Worm (Caenorhabditis elegans) whole organism, L4 larva: Measurements from ENCODE around the gene fbxa-50.
"Not testable (repeated sequence)": the region's sequence is repeated elsewhere in the genome, so short reads cannot be mapped to it uniquely, and the experiment has no call there.

ENCODE experiments used
- T20F7.1 ChIP-seq: fragments of 200-800 bp; sonication (Bioruptor generic); optimal IDR thresholded peaks from 2 replicates; lab custom pipeline; 2018; ENCODE audit warnings: mild to moderate bottlenecking, missing genetic modification characterization, missing compliant biosample characterization
- ceh-44 ChIP-seq: fragments of 200-800 bp; sonication (Bioruptor generic); IDR thresholded peaks from 2 replicates; pipeline ENCODE4 v1.3.6; 2022; ENCODE audit warnings: missing genetic modification reagents, missing genetic modification characterization, missing compliant biosample characterization
- ceh-82 ChIP-seq: sonication (generic microtip); optimal IDR thresholded peaks from 2 replicates; lab custom pipeline; 2017; ENCODE audit warnings: missing biosample characterization, missing genetic modification characterization
- daf-16 ChIP-seq, 3 experiments: sonication (generic microtip); optimal IDR thresholded peaks; 2 replicates each; lab custom pipeline; 2016 to 2017; ENCODE audit warnings: missing genetic modification characterization in 3 of 3, missing genetic modification reagents in 3 of 3, mild to moderate bottlenecking in 2 of 3, missing compliant biosample characterization in 2 of 3, missing biosample characterization in 1 of 3, moderate library complexity in 1 of 3
- daf-8 ChIP-seq: fragments of 200-800 bp; sonication (Bioruptor generic); IDR thresholded peaks from 2 replicates; pipeline ENCODE4 v1.3.6; 2022; ENCODE audit warnings: missing genetic modification characterization, missing compliant biosample characterization
- dmd-6 ChIP-seq: fragments of 200-800 bp; sonication (Bioruptor generic); IDR thresholded peaks from 2 replicates; pipeline ENCODE4 v1.3.6; 2022; ENCODE audit warnings: missing genetic modification reagents, missing genetic modification characterization, missing compliant biosample characterization
- dmd-8 ChIP-seq: fragments of 200-800 bp; sonication (Bioruptor generic); IDR thresholded peaks from 2 replicates; pipeline ENCODE4 v1.3.6; 2022; ENCODE audit warnings: missing genetic modification characterization, missing compliant biosample characterization
- duxl-1 ChIP-seq: sonication (generic microtip); optimal IDR thresholded peaks from 2 replicates; lab custom pipeline; 2016; ENCODE audit warnings: mild to moderate bottlenecking, missing genetic modification characterization, moderate library complexity, missing compliant biosample characterization; ENCODE audit not compliant: poor library complexity
- dve-1 ChIP-seq: sonication (generic microtip); optimal IDR thresholded peaks from 2 replicates; lab custom pipeline; 2017; ENCODE audit warnings: antibody characterized with exemption, mild to moderate bottlenecking, missing genetic modification characterization, missing compliant biosample characterization; ENCODE audit not compliant: insufficient read depth
- fkh-10 ChIP-seq: fragments of 150-350 bp; optimal IDR thresholded peaks from 2 replicates; lab custom pipeline; 2014; ENCODE audit warnings: missing biosample characterization, missing genetic modification reagents, missing genetic modification characterization
- hif-1 ChIP-seq, 2 experiments: sonication (generic microtip); optimal IDR thresholded peaks; 2 replicates each; lab custom pipeline; 2016 to 2017; ENCODE audit warnings: missing compliant biosample characterization in 2 of 2, missing genetic modification characterization in 2 of 2, missing genetic modification reagents in 2 of 2, missing genotype in 2 of 2, mild to moderate bottlenecking in 1 of 2
- hlh-11 ChIP-seq: fragments of 200-800 bp; sonication (Bioruptor generic); optimal IDR thresholded peaks from 2 replicates; lab custom pipeline; 2018; ENCODE audit warnings: mild to moderate bottlenecking, missing genetic modification characterization, missing compliant biosample characterization
- hlh-30 ChIP-seq: sonication (generic microtip); optimal IDR thresholded peaks from 2 replicates; lab custom pipeline; 2017; ENCODE audit warnings: antibody characterized with exemption, mild to moderate bottlenecking, missing genetic modification characterization, missing compliant biosample characterization; ENCODE audit not compliant: insufficient read depth
- hmg-1.1 ChIP-seq: fragments of 200-800 bp; sonication (Bioruptor generic); IDR thresholded peaks from 2 replicates; pipeline ENCODE4 v1.3.6; 2022; ENCODE audit warnings: missing genetic modification reagents, missing genetic modification characterization, missing compliant biosample characterization
- lin-1 ChIP-seq: fragments of 200-800 bp; sonication (Bioruptor generic); IDR thresholded peaks from 2 replicates; pipeline ENCODE4 v1.3.6; 2022; ENCODE audit warnings: missing genetic modification reagents, missing genetic modification characterization, missing compliant biosample characterization
- lin-15B ChIP-seq: fragments of 150-350 bp; sonication (generic microtip); optimal IDR thresholded peaks from 3 replicates; lab custom pipeline; 2014; ENCODE audit warnings: missing biosample characterization, missing genetic modification characterization
- lin-29 ChIP-seq: fragments of 200-800 bp; sonication (Bioruptor generic); IDR thresholded peaks from 2 replicates; pipeline ENCODE4 v1.3.6; 2022; ENCODE audit warnings: missing genetic modification reagents, missing genetic modification characterization, missing compliant biosample characterization
- lsy-2 ChIP-seq, 2 experiments: fragments of 150-350 bp in 1 of 2; sonication (generic microtip) in 1 of 2; optimal IDR thresholded peaks; 2 replicates each; lab custom pipeline; 2014 to 2017; ENCODE audit warnings: missing biosample characterization in 2 of 2, missing genetic modification characterization in 2 of 2
- madf-9 ChIP-seq: fragments of 200-800 bp; sonication (Bioruptor generic); conservative IDR thresholded peaks from 2 replicates; pipeline ENCODE4 v1.3.6; 2022; ENCODE audit warnings: missing genetic modification reagents, missing genetic modification characterization, missing compliant biosample characterization
- mdl-1 ChIP-seq, 2 experiments: fragments of 150-350 bp in 1 of 2; sonication (generic microtip) in 1 of 2; optimal IDR thresholded peaks; 2 replicates each; lab custom pipeline; 2014 to 2017; ENCODE audit warnings: missing biosample characterization in 2 of 2, missing genetic modification characterization in 2 of 2
- mdt-29 ChIP-seq: fragments of 200-800 bp; sonication (Bioruptor generic); IDR thresholded peaks from 2 replicates; pipeline ENCODE4 v1.3.6; 2022; ENCODE audit warnings: missing genetic modification reagents, missing genetic modification characterization, missing compliant biosample characterization
- mes-2 ChIP-seq: sonication (generic microtip); optimal IDR thresholded peaks from 2 replicates; lab custom pipeline; 2016; ENCODE audit warnings: missing genotype, mild to moderate bottlenecking, missing genetic modification characterization, missing compliant biosample characterization; ENCODE audit not compliant: poor library complexity, severe bottlenecking
- nhr-28 ChIP-seq: fragments of 150-350 bp; optimal IDR thresholded peaks from 2 replicates; lab custom pipeline; 2014; ENCODE audit warnings: missing biosample characterization, missing genetic modification characterization
- nhr-48 ChIP-seq: sonication (generic microtip); optimal IDR thresholded peaks from 2 replicates; lab custom pipeline; 2016; ENCODE audit warnings: mild to moderate bottlenecking, missing genetic modification characterization, missing compliant biosample characterization
- nhr-6 ChIP-seq: fragments of 150-350 bp; optimal IDR thresholded peaks from 2 replicates; lab custom pipeline; 2014; ENCODE audit warnings: missing biosample characterization, missing genetic modification characterization
- nhr-77 ChIP-seq: fragments of 150-350 bp; optimal IDR thresholded peaks from 2 replicates; lab custom pipeline; 2014; ENCODE audit warnings: missing biosample characterization, missing genetic modification characterization
- pha-4 ChIP-seq, 2 experiments: fragments of 150-350 bp in 1 of 2; fragments of 200-800 bp in 1 of 2; sonication (Bioruptor generic) in 1 of 2; IDR thresholded peaks in 1 of 2; optimal IDR thresholded peaks in 1 of 2; 2 replicates each; pipeline versions ENCODE4 v1.3.6 to Lab custom; 2014 to 2022; ENCODE audit warnings: missing genetic modification characterization in 2 of 2, missing genetic modification reagents in 2 of 2, missing biosample characterization in 1 of 2, missing compliant biosample characterization in 1 of 2
- php-3 ChIP-seq: fragments of 200-800 bp; sonication (Bioruptor generic); IDR thresholded peaks from 2 replicates; pipeline ENCODE4 v1.3.6; 2022; ENCODE audit warnings: missing genetic modification reagents, missing genetic modification characterization, missing compliant biosample characterization
- pqm-1 ChIP-seq: sonication (generic microtip); optimal IDR thresholded peaks from 2 replicates; lab custom pipeline; 2017; ENCODE audit warnings: missing biosample characterization, missing genetic modification characterization
- snpc-1.2 ChIP-seq: fragments of 200-800 bp; sonication (Bioruptor generic); IDR thresholded peaks from 2 replicates; pipeline ENCODE4 v1.3.6; 2022; ENCODE audit warnings: missing genetic modification reagents, missing genetic modification characterization, missing compliant biosample characterization
- snpc-4 ChIP-seq: fragments of 150-350 bp; optimal IDR thresholded peaks from 2 replicates; lab custom pipeline; 2014; ENCODE audit warnings: missing biosample characterization, missing genetic modification characterization
- spr-1 ChIP-seq: sonication (generic microtip); optimal IDR thresholded peaks from 2 replicates; lab custom pipeline; 2016; ENCODE audit warnings: mild to moderate bottlenecking, missing genetic modification characterization, missing compliant biosample characterization
- spr-3 ChIP-seq: fragments of 200-800 bp; sonication (Bioruptor generic); optimal IDR thresholded peaks from 2 replicates; lab custom pipeline; 2018; ENCODE audit warnings: mild to moderate bottlenecking, missing genetic modification characterization, missing compliant biosample characterization
- tra-1 ChIP-seq: fragments of 200-800 bp; sonication (Bioruptor generic); IDR thresholded peaks from 2 replicates; pipeline ENCODE4 v1.3.6; 2022; ENCODE audit warnings: missing genetic modification reagents, missing genetic modification characterization, missing compliant biosample characterization
- zfp-3 ChIP-seq: fragments of 200-800 bp; sonication (Bioruptor generic); conservative IDR thresholded peaks from 2 replicates; pipeline ENCODE4 v1.3.6; 2022; ENCODE audit warnings: missing genetic modification reagents, missing genetic modification characterization, missing compliant biosample characterization
- zip-11 ChIP-seq: fragments of 200-800 bp; sonication (Bioruptor generic); IDR thresholded peaks from 2 replicates; pipeline ENCODE4 v1.3.6; 2022; ENCODE audit warnings: missing genetic modification characterization, missing compliant biosample characterization
- ztf-7 ChIP-seq: fragments of 150-350 bp; optimal IDR thresholded peaks from 2 replicates; lab custom pipeline; 2014; ENCODE audit warnings: missing biosample characterization, missing genetic modification characterization

Gene fbxa-50

ce11 chrIII:1269156-1269555 is 19.2 kb downstream of the fbxa-50 start, which contains the start of gene fbxa-32 (continued):
- peak; percentile 15 for TF ChIP-seq pqm-1 (tag; lab: Kevin White, UChicago)

ce11 chrIII:1266799-1267198 is 21.5 kb downstream of the fbxa-50 start, which contains the start of gene fbxa-151:
fbxa-151 (minus strand) TSS chrIII:1266899.
- TF ChIP-seq snpc-4; nhr-6 (tag; lab: Kevin White, UChicago); zfp-3 (GFP tag; lab: Robert Waterston, UW): not testable (repeated sequence)

- TF ChIP-seq lin-29 (GFP tag; lab: Robert Waterston, UW); dmd-8; lsy-2 (tag; optimal IDR thresholded peaks at IDR 0.05; lab: Kevin White, UChicago): not testable (repeated sequence)
Measured at ce11 chrIII:1263692-1264091, 24.6 kb downstream of the fbxa-50 start, which contains the start of gene srz-9. srz-9 (plus strand) TSS chrIII:1263992.

ce11 chrIII:1258358-1258757 is 30.0 kb downstream of the fbxa-50 start, which contains the start of gene fbxa-78:
fbxa-78 (minus strand) TSS chrIII:1258458.
- TF ChIP-seq ztf-7; nhr-28; zfp-3 (GFP tag; lab: Robert Waterston, UW): not testable (repeated sequence)

ce11 chrIII:1256519-1256918 is 31.8 kb downstream of the fbxa-50 start, which contains the start of gene fbxa-208:
fbxa-208 (plus strand) TSS chrIII:1256819.
- not testable (repeated sequence) for TF ChIP-seq ceh-44; hlh-30; mdt-29 (GFP tag; lab: Robert Waterston, UW)

- TF ChIP-seq daf-16 (GFP tag; optimal IDR thresholded peaks at IDR 0.05; lab: Kevin White, UChicago) (no peak), daf-16 (tag; optimal IDR thresholded peaks at IDR 0.05; lab: Kevin White, UChicago) (peak; percentile 53), php-3 (GFP tag; lab: Robert Waterston, UW) (peak; percentile 52; the same call in 1 of the 2 replicates), T20F7.1 (GFP tag; lab: Kevin White, UChicago) (no peak), spr-3 (GFP tag; lab: Kevin White, UChicago) (no peak), hmg-1.1 (GFP tag; lab: Robert Waterston, UW) (0 out of 2 replicates have a peak, but pooled peaks have one; percentile 26), mes-2 (tag; lab: Kevin White, UChicago) (peak; percentile 70), nhr-28 (peak; percentile 27), lin-15B (tag; lab: Kevin White, UChicago) (no peak), daf-8 (GFP tag; lab: Robert Waterston, UW) (no peak), madf-9 (GFP tag; lab: Robert Waterston, UW) (no peak), dve-1 (tag; lab: Kevin White, UChicago) (peak; percentile 90), hif-1 (tag; optimal IDR thresholded peaks at IDR 0.05; lab: Kevin White, UChicago) (peak in 1 of 2 experiments; percentile 25), nhr-6 (tag; lab: Kevin White, UChicago) (no peak), ceh-82 (tag; lab: Kevin White, UChicago) (no peak), pqm-1 (tag; lab: Kevin White, UChicago) (peak; percentile 40), nhr-77 (tag; lab: Kevin White, UChicago) (peak; percentile 6), hlh-30 (peak; percentile 23), spr-1 (no peak), fkh-10 (no peak), dmd-6 (GFP tag; lab: Robert Waterston, UW) (peak; percentile 65), tra-1 (GFP tag; lab: Robert Waterston, UW) (0 out of 2 replicates have a peak, but pooled peaks have one; percentile 13), snpc-1.2 (GFP tag; lab: Robert Waterston, UW) (no peak), lsy-2 (tag; optimal IDR thresholded peaks at IDR 0.05; lab: Kevin White, UChicago) (peak in 1 of 2 experiments; percentile 60), hlh-11 (peak; percentile 61), pha-4 (GFP tag; IDR thresholded peaks at IDR 0.05; lab: Robert Waterston, UW) (no peak), pha-4 (tag; optimal IDR thresholded peaks at IDR 0.05; lab: Kevin White, UChicago) (peak; percentile 70), duxl-1 (peak; percentile 62), nhr-48 (tag; lab: Kevin White, UChicago) (no peak), lin-1 (GFP tag; lab: Robert Waterston, UW) (0 out of 2 replicates have a peak, but pooled peaks have one; percentile 32), mdl-1 (tag; optimal IDR thresholded peaks at IDR 0.05; lab: Kevin White, UChicago) (peak in 1 of 2 experiments; percentile 3), zip-11 (no peak)
Measured at ce11 chrIII:1249111-1249583, 39.2 kb downstream of the fbxa-50 start, which contains the start of the genes fbxa-76 and fbxa-77. fbxa-76 (minus strand) TSS chrIII:1249161. fbxa-77 (plus strand) TSS chrIII:1249475.
